Worm (Caenorhabditis elegans): ENCODE data around the gene usp-14.

- TF ChIP-seq ama-1 (optimal IDR thresholded peaks at IDR 0.05), result no peak
- TF ChIP-seq mec-3 (tag; optimal IDR thresholded peaks at IDR 0.05; ENCODE audit: borderline replicate concordance), result no peak
- no peak for TF ChIP-seq lim-6 (tag; optimal IDR thresholded peaks at IDR 0.05)
- no peak for TF ChIP-seq F13H6.1 (tag; optimal IDR thresholded peaks at IDR 0.05)
- no peak for TF ChIP-seq hlh-15 (tag; optimal IDR thresholded peaks at IDR 0.05)
- TF ChIP-seq pha-4 (tag; optimal IDR thresholded peaks at IDR 0.05), result no peak
- no peak for TF ChIP-seq ets-4 (tag; optimal IDR thresholded peaks at IDR 0.05)
- TF ChIP-seq unc-3 (GFP tag; conservative IDR thresholded peaks at IDR 0.05), result no peak
- no peak for TF ChIP-seq unc-3 (tag; optimal IDR thresholded peaks at IDR 0.05)
- TF ChIP-seq pqm-1 (tag; optimal IDR thresholded peaks at IDR 0.05), result no peak
These were observed 38.6 kb upstream of the usp-14 start for ce11 chrII:14527104-14527503.
